Fruit fly (Drosophila melanogaster) ovary, adult (tissue): ENCODE results near the gene if.

Experiments
- CG17801 ChIP-seq: fragments of 200-800 bp; optimal IDR thresholded peaks from 2 replicates; lab custom pipeline; 2019; ENCODE audit warnings: missing biosample characterization, mild to moderate bottlenecking, missing genetic modification characterization, moderate library complexity; ENCODE audit not compliant: partially characterized antibody

Gene if

dm6 chrX:16778138-16778672 is 5.0 kb downstream of the if start:
- no peak for TF ChIP-seq CG17801

dm6 chrX:16775083-16775482 is 8.2 kb downstream of the if start:
- TF ChIP-seq CG17801: no peak

dm6 chrX:16774201-16775061 is 8.8 kb downstream of the if start:
- no peak for TF ChIP-seq CG17801

- TF ChIP-seq CG17801: no peak
Observed at dm6 chrX:16772882-16773827, 10.1 kb downstream of the if start.

- TF ChIP-seq CG17801: no peak
Observed at dm6 chrX:16768770-16769169, 14.5 kb downstream of the if start.

dm6 chrX:16766868-16767431 is 16.3 kb downstream of the if start:
- no peak for TF ChIP-seq CG17801

- TF ChIP-seq CG17801: no peak
Observed at dm6 chrX:16765809-16766208, 17.4 kb downstream of the if start.

dm6 chrX:16764955-16765354 is 18.3 kb downstream of the if start:
- TF ChIP-seq CG17801: no peak

dm6 chrX:16761531-16761930 is 21.7 kb downstream of the if start:
- no peak for TF ChIP-seq CG17801

- no peak for TF ChIP-seq CG17801
Observed at dm6 chrX:16760542-16760941, 22.7 kb downstream of the if start.

- no peak for TF ChIP-seq CG17801
Observed at dm6 chrX:16757645-16758044, 25.6 kb downstream of the if start.

dm6 chrX:16753066-16753465 is 30.2 kb downstream of the if start:
- TF ChIP-seq CG17801: no peak

- peak; percentile 23 for TF ChIP-seq CG17801
Observed at dm6 chrX:16751579-16752156, 31.6 kb downstream of the if start, which contains the start of gene goe. TSS of gene goe (minus strand) at chrX:16751910.

- TF ChIP-seq CG17801: peak; percentile 94
Observed at dm6 chrX:16750712-16751578, 32.3 kb downstream of the if start.

- no peak for TF ChIP-seq CG17801
Observed at dm6 chrX:16749324-16749723, 33.9 kb downstream of the if start.
